Worm (Caenorhabditis elegans) whole organism, L1 larva: ENCODE measurements around the gene ugt-2.

Experiments
- alr-1 ChIP-seq: fragments of 200-800 bp; sonication (Bioruptor generic); optimal IDR thresholded peaks from 2 replicates; lab custom pipeline; 2018; ENCODE audit warnings: borderline replicate concordance, mild to moderate bottlenecking, missing genetic modification characterization, missing compliant biosample characterization
- aly-2 ChIP-seq: fragments of 150-350 bp; optimal IDR thresholded peaks from 2 replicates; lab custom pipeline; 2014; ENCODE audit warnings: missing biosample characterization, missing genetic modification characterization
- blmp-1 ChIP-seq: fragments of 150-350 bp; optimal IDR thresholded peaks from 2 replicates; lab custom pipeline; 2014; ENCODE audit warnings: missing biosample characterization, missing genetic modification characterization
- ceh-82 ChIP-seq, 3 experiments: fragments of 150-350 bp in 1 of 3; sonication (generic microtip) in 2 of 3; optimal IDR thresholded peaks; 2 replicates each; lab custom pipeline; 2014 to 2017; ENCODE audit warnings: missing biosample characterization in 3 of 3, missing genetic modification characterization in 3 of 3
- ceh-90 ChIP-seq: sonication (generic microtip); optimal IDR thresholded peaks from 2 replicates; lab custom pipeline; 2016; ENCODE audit warnings: missing genetic modification characterization, missing compliant biosample characterization
- ces-1 ChIP-seq: fragments of 150-350 bp; optimal IDR thresholded peaks from 2 replicates; lab custom pipeline; 2014; ENCODE audit warnings: missing biosample characterization, missing genetic modification reagents, missing genetic modification characterization
- dpl-1 ChIP-seq, 3 experiments: fragments of 150-350 bp in 2 of 3; sonication (generic microtip) in 1 of 3; optimal IDR thresholded peaks; 2 replicates each; lab custom pipeline; 2014 to 2017; ENCODE audit warnings: missing biosample characterization in 3 of 3, missing genetic modification characterization in 3 of 3, missing genetic modification reagents in 3 of 3
- dsc-1 ChIP-seq: sonication (generic microtip); optimal IDR thresholded peaks from 2 replicates; lab custom pipeline; 2016; ENCODE audit warnings: mild to moderate bottlenecking, missing genetic modification characterization, missing compliant biosample characterization
- efl-1 ChIP-seq, 4 experiments: fragments of 150-350 bp; optimal IDR thresholded peaks in 3 of 4; peaks in 1 of 4; 1 replicate in 1 of 4; 2 replicates in 3 of 4; lab custom pipeline; 2014; ENCODE audit warnings: missing biosample characterization in 2 of 4, missing genetic modification characterization in 2 of 4, missing genetic modification reagents in 2 of 4
- efl-3 ChIP-seq: fragments of 200-800 bp; sonication (Bioruptor generic); optimal IDR thresholded peaks from 2 replicates; lab custom pipeline; 2018; ENCODE audit warnings: mild to moderate bottlenecking, missing genetic modification characterization, missing compliant biosample characterization
- egl-13 ChIP-seq: sonication (generic microtip); optimal IDR thresholded peaks from 2 replicates; lab custom pipeline; 2016; ENCODE audit warnings: missing genotype, missing genetic modification reagents, missing genetic modification characterization, missing compliant biosample characterization
- egl-27 ChIP-seq, 2 experiments: fragments of 150-350 bp in 1 of 2; sonication (generic microtip); optimal IDR thresholded peaks; 3 replicates each; lab custom pipeline; 2017 to 2018; ENCODE audit warnings: missing biosample characterization in 2 of 2, missing genetic modification characterization in 2 of 2, missing genetic modification reagents in 2 of 2
- elt-2 ChIP-seq: sonication (generic microtip); optimal IDR thresholded peaks from 2 replicates; lab custom pipeline; 2016; ENCODE audit warnings: missing genetic modification characterization, mild to moderate bottlenecking, inconsistent platforms, missing compliant biosample characterization, missing genetic modification reagents
- elt-3 ChIP-seq, 6 experiments: fragments of 150-350 bp in 1 of 6; sonication (generic microtip); optimal IDR thresholded peaks; 2 replicates each; lab custom pipeline; 2017 to 2018; ENCODE audit warnings: missing biosample characterization in 6 of 6, missing genetic modification characterization in 6 of 6, inconsistent platforms in 1 of 6
- fkh-8 ChIP-seq: sonication (generic microtip); optimal IDR thresholded peaks from 2 replicates; lab custom pipeline; 2016; ENCODE audit warnings: mild to moderate bottlenecking, missing genetic modification characterization, missing compliant biosample characterization
- grh-1 ChIP-seq: fragments of 200-800 bp; sonication (Bioruptor generic); IDR thresholded peaks from 2 replicates; pipeline ENCODE4 v1.3.6; 2022; ENCODE audit warnings: missing genetic modification reagents, missing genetic modification characterization, missing compliant biosample characterization
- hpl-2 ChIP-seq: fragments of 150-350 bp; optimal IDR thresholded peaks from 2 replicates; lab custom pipeline; 2014; ENCODE audit warnings: missing biosample characterization, missing genetic modification reagents, missing genetic modification characterization
- irx-1 ChIP-seq: sonication (generic microtip); optimal IDR thresholded peaks from 2 replicates; lab custom pipeline; 2016; ENCODE audit warnings: missing genetic modification characterization, missing compliant biosample characterization
- isw-1 ChIP-seq: fragments of 200-800 bp; sonication (Bioruptor generic); IDR thresholded peaks from 2 replicates; pipeline ENCODE4 v1.3.6; 2022; ENCODE audit warnings: missing genetic modification characterization, missing compliant biosample characterization
- jun-1 ChIP-seq: fragments of 150-350 bp; optimal IDR thresholded peaks from 2 replicates; lab custom pipeline; 2014; ENCODE audit warnings: missing biosample characterization, missing genetic modification reagents, missing genetic modification characterization
- lin-14 ChIP-seq: fragments of 200-800 bp; sonication (Bioruptor generic); optimal IDR thresholded peaks from 2 replicates; lab custom pipeline; 2018; ENCODE audit warnings: mild to moderate bottlenecking, missing genetic modification characterization, moderate library complexity, missing compliant biosample characterization
- lin-15B ChIP-seq: fragments of 150-350 bp; sonication (generic microtip); optimal IDR thresholded peaks from 3 replicates; lab custom pipeline; 2014; ENCODE audit warnings: missing biosample characterization, missing genetic modification characterization
- lin-35 ChIP-seq, 2 experiments: fragments of 150-350 bp; optimal IDR thresholded peaks; 2 replicates each; lab custom pipeline; 2014; ENCODE audit warnings: missing biosample characterization in 2 of 2, missing genetic modification characterization in 2 of 2, missing genetic modification reagents in 2 of 2
- lin-39 ChIP-seq: fragments of 150-350 bp; optimal IDR thresholded peaks from 2 replicates; lab custom pipeline; 2014; ENCODE audit warnings: missing biosample characterization, missing genetic modification reagents, missing genetic modification characterization
- lir-3 ChIP-seq: sonication (generic microtip); optimal IDR thresholded peaks from 2 replicates; lab custom pipeline; 2016; ENCODE audit warnings: mild to moderate bottlenecking, missing genetic modification characterization, moderate library complexity, missing compliant biosample characterization; ENCODE audit not compliant: poor library complexity
- lsy-2 ChIP-seq, 2 experiments: fragments of 150-350 bp; optimal IDR thresholded peaks; 2 replicates each; lab custom pipeline; 2014; ENCODE audit warnings: missing biosample characterization in 2 of 2, missing genetic modification characterization in 2 of 2
- mef-2 ChIP-seq: fragments of 150-350 bp; optimal IDR thresholded peaks from 2 replicates; lab custom pipeline; 2014; ENCODE audit warnings: missing biosample characterization, missing genetic modification characterization
- nhr-11 ChIP-seq: fragments of 150-350 bp; optimal IDR thresholded peaks from 2 replicates; lab custom pipeline; 2014; ENCODE audit warnings: missing biosample characterization, missing genetic modification characterization
- nhr-12 ChIP-seq: sonication (generic microtip); optimal IDR thresholded peaks from 2 replicates; lab custom pipeline; 2017; ENCODE audit warnings: missing biosample characterization, missing genetic modification characterization
- nhr-19 ChIP-seq: fragments of 200-800 bp; sonication (Bioruptor generic); conservative IDR thresholded peaks from 2 replicates; pipeline ENCODE4 v1.3.6; 2022; ENCODE audit warnings: missing genetic modification characterization, missing compliant biosample characterization
- nhr-20 ChIP-seq: sonication (generic microtip); optimal IDR thresholded peaks from 2 replicates; lab custom pipeline; 2016; ENCODE audit warnings: mild to moderate bottlenecking, missing genetic modification characterization, missing compliant biosample characterization
- nhr-47 ChIP-seq: sonication (generic microtip); optimal IDR thresholded peaks from 2 replicates; lab custom pipeline; 2016; ENCODE audit warnings: mild to moderate bottlenecking, missing genetic modification characterization, moderate library complexity, missing compliant biosample characterization
- nhr-76 ChIP-seq: sonication (generic microtip); optimal IDR thresholded peaks from 2 replicates; lab custom pipeline; 2017; ENCODE audit warnings: missing biosample characterization, missing genetic modification characterization
- nhr-85 ChIP-seq: sonication (generic microtip); peaks from one replicate; lab custom pipeline; 2016; ENCODE audit warnings: missing genetic modification characterization, inconsistent platforms, missing compliant biosample characterization
- pax-3 ChIP-seq: fragments of 200-800 bp; sonication (Bioruptor generic); optimal IDR thresholded peaks from 2 replicates; lab custom pipeline; 2018; ENCODE audit warnings: mild to moderate bottlenecking, missing genetic modification characterization, moderate library complexity, missing compliant biosample characterization
- snpc-4 ChIP-seq: fragments of 150-350 bp; optimal IDR thresholded peaks from 2 replicates; lab custom pipeline; 2014; ENCODE audit warnings: missing biosample characterization, missing genetic modification characterization
- snu-23 ChIP-seq: sonication (generic microtip); optimal IDR thresholded peaks from 2 replicates; lab custom pipeline; 2016; ENCODE audit warnings: missing genetic modification characterization, missing compliant biosample characterization
- sox-4 ChIP-seq: sonication (generic microtip); optimal IDR thresholded peaks from 2 replicates; lab custom pipeline; 2016; ENCODE audit warnings: missing genetic modification characterization, missing compliant biosample characterization
- unc-130 ChIP-seq: fragments of 150-350 bp; optimal IDR thresholded peaks from 2 replicates; lab custom pipeline; 2017; ENCODE audit warnings: missing biosample characterization, missing genetic modification characterization, inconsistent platforms
- unc-30 ChIP-seq: sonication (generic microtip); optimal IDR thresholded peaks from 2 replicates; lab custom pipeline; 2017; ENCODE audit warnings: missing biosample characterization, missing genetic modification characterization
- unc-86 ChIP-seq: sonication (generic microtip); optimal IDR thresholded peaks from 2 replicates; lab custom pipeline; 2016; ENCODE audit warnings: missing genetic modification characterization, missing compliant biosample characterization
- xbp-1 ChIP-seq: sonication (generic microtip); optimal IDR thresholded peaks from 2 replicates; lab custom pipeline; 2016; ENCODE audit warnings: missing genetic modification characterization, missing compliant biosample characterization
- zag-1 ChIP-seq: fragments of 150-350 bp; optimal IDR thresholded peaks from 2 replicates; lab custom pipeline; 2014; ENCODE audit warnings: missing biosample characterization, missing genetic modification characterization
- zip-4 ChIP-seq: fragments of 200-800 bp; sonication (Bioruptor generic); optimal IDR thresholded peaks from 2 replicates; lab custom pipeline; 2018; ENCODE audit warnings: mild to moderate bottlenecking, missing genetic modification characterization, moderate library complexity, missing compliant biosample characterization
- ztf-4 ChIP-seq: fragments of 150-350 bp; optimal IDR thresholded peaks from 2 replicates; lab custom pipeline; 2014; ENCODE audit warnings: missing biosample characterization, missing genetic modification characterization

ugt-2 gene

ce11 chrV:10398431-10398830 is at the start of gene ugt-2:
TSS of gene ugt-2 (plus strand) at chrV:10398801.
- TF ChIP-seq lir-3 (tag; lab: Kevin White, UChicago), result peak; percentile 8
- no peak for TF ChIP-seq egl-27 (tag; optimal IDR thresholded peaks at IDR 0.05; lab: Kevin White, UChicago)
- no peak for TF ChIP-seq isw-1 (GFP tag; lab: Robert Waterston, UW)
- TF ChIP-seq pax-3 (tag; lab: Kevin White, UChicago), result no peak
- no peak for TF ChIP-seq dpl-1 (GFP tag; optimal IDR thresholded peaks at IDR 0.05; lab: Kevin White, UChicago)
- TF ChIP-seq alr-1 (tag; lab: Kevin White, UChicago), result no peak
- no peak for TF ChIP-seq nhr-47
- TF ChIP-seq zag-1 (tag; lab: Kevin White, UChicago), result no peak
- peak in 1 of 6 experiments; percentile 0 for TF ChIP-seq elt-3 (tag; optimal IDR thresholded peaks at IDR 0.05; lab: Kevin White, UChicago)
- peak; percentile 22 for TF ChIP-seq lin-14 (GFP tag; lab: Kevin White, UChicago)
- TF ChIP-seq elt-2, result peak; percentile 46
- no peak for TF ChIP-seq efl-3 (GFP tag; lab: Kevin White, UChicago)
- peak; percentile 54 for TF ChIP-seq nhr-85 (tag; lab: Kevin White, UChicago)
- TF ChIP-seq nhr-20 (tag; lab: Kevin White, UChicago), result peak; percentile 33
- TF ChIP-seq lin-35 (GFP tag; optimal IDR thresholded peaks at IDR 0.05; lab: Kevin White, UChicago), result peak in 1 of 2 experiments; percentile 37

ce11 chrV:10350054-10350453 is 48.5 kb upstream of the ugt-2 start, which contains the start of gene K07C5.9:
TSS of gene K07C5.9 (minus strand) at chrV:10350154.
- TF ChIP-seq fkh-8 (tag; lab: Kevin White, UChicago) (no peak), efl-1 (optimal IDR thresholded peaks at IDR 0.05; lab: Kevin White, UChicago) (no peak), efl-1 (GFP tag; optimal IDR thresholded peaks at IDR 0.05 in 1 of 2; lab: Kevin White, UChicago) (peak in 1 of 2 experiments; percentile 33)

- peak; percentile 77 for TF ChIP-seq unc-86
- TF ChIP-seq isw-1 (GFP tag; lab: Robert Waterston, UW), result peak; percentile 82
- peak; percentile 92 for TF ChIP-seq snu-23
- peak; percentile 85 for TF ChIP-seq sox-4 (tag; lab: Kevin White, UChicago)
- TF ChIP-seq egl-13 (tag; lab: Kevin White, UChicago), result peak; percentile 83
- TF ChIP-seq zip-4, result peak; percentile 47
- peak; percentile 88 to 91 for TF ChIP-seq lin-35 (GFP tag; optimal IDR thresholded peaks at IDR 0.05; lab: Kevin White, UChicago)
- peak; percentile 42 for TF ChIP-seq ztf-4 (tag; lab: Kevin White, UChicago)
- peak; percentile 51 for TF ChIP-seq jun-1 (tag; lab: Kevin White, UChicago)
- peak; percentile 51 for TF ChIP-seq lin-39
- TF ChIP-seq nhr-11 (tag; lab: Kevin White, UChicago), result no peak
- peak; percentile 91 for TF ChIP-seq nhr-20 (tag; lab: Kevin White, UChicago)
- peak; percentile 85 for TF ChIP-seq unc-130 (tag; lab: Kevin White, UChicago)
- TF ChIP-seq elt-3 (tag; optimal IDR thresholded peaks at IDR 0.05; lab: Kevin White, UChicago), result peak in 2 of 6 experiments; percentile 44 to 47
- TF ChIP-seq efl-3 (GFP tag; lab: Kevin White, UChicago), result peak; percentile 43
- peak; percentile 88 for TF ChIP-seq dsc-1
- TF ChIP-seq snpc-4 (tag; lab: Kevin White, UChicago), result peak; percentile 69
- no peak for TF ChIP-seq nhr-12 (tag; lab: Kevin White, UChicago)
- TF ChIP-seq blmp-1 (tag; lab: Kevin White, UChicago), result peak; percentile 85
- no peak for TF ChIP-seq unc-30 (tag; lab: Kevin White, UChicago)
- peak; percentile 81 for TF ChIP-seq lin-15B
- TF ChIP-seq lsy-2 (tag; optimal IDR thresholded peaks at IDR 0.05; lab: Kevin White, UChicago), result peak; percentile 87 to 93
- TF ChIP-seq xbp-1 (tag; lab: Kevin White, UChicago), result peak; percentile 92
- no peak for TF ChIP-seq ces-1 (GFP tag; lab: Kevin White, UChicago)
- TF ChIP-seq nhr-19, result peak; percentile 84
- TF ChIP-seq nhr-76 (tag; lab: Kevin White, UChicago), result no peak
- peak; percentile 70 for TF ChIP-seq grh-1 (GFP tag; lab: Robert Waterston, UW)
- TF ChIP-seq efl-1 (optimal IDR thresholded peaks at IDR 0.05; lab: Kevin White, UChicago), result peak; percentile 87 to 90
- TF ChIP-seq efl-1 (GFP tag; optimal IDR thresholded peaks at IDR 0.05 in 1 of 2; lab: Kevin White, UChicago), result peak; percentile 84 to 98
- no peak for TF ChIP-seq mef-2 (tag; lab: Kevin White, UChicago)
- peak; percentile 0 for TF ChIP-seq hpl-2 (GFP tag; lab: Kevin White, UChicago)
- peak; percentile 88 for TF ChIP-seq lir-3 (tag; lab: Kevin White, UChicago)
- peak; percentile 49 for TF ChIP-seq pax-3 (tag; lab: Kevin White, UChicago)
- TF ChIP-seq ceh-82 (tag; optimal IDR thresholded peaks at IDR 0.05; lab: Kevin White, UChicago), result peak; percentile 72 to 82 (median 73)
- TF ChIP-seq egl-27 (tag; optimal IDR thresholded peaks at IDR 0.05; lab: Kevin White, UChicago), result no peak
- peak; percentile 75 for TF ChIP-seq ceh-90 (tag; lab: Kevin White, UChicago)
- peak; percentile 78 for TF ChIP-seq irx-1 (tag; lab: Kevin White, UChicago)
- TF ChIP-seq aly-2 (tag; lab: Kevin White, UChicago), result peak; percentile 45
- peak; percentile 92 for TF ChIP-seq nhr-47
Observed at ce11 chrV:10352928-10353427, 45.6 kb upstream of the ugt-2 start, which contains the start of gene nol-56. TSS of gene nol-56 (minus strand) at chrV:10352978.
